Worm (Caenorhabditis elegans): ENCODE results near the gene T23E7.6.

Gene T23E7.6

ce11 chrX:17640790-17641189 is 43.8 kb downstream of the T23E7.6 start, which contains the start of gene H18N23.2:
Gene H18N23.2, minus strand, starts transcription at chrX:17640871.
- TF ChIP-seq daf-19 (GFP tag; conservative IDR thresholded peaks at IDR 0.05) (no peak), hmg-1.1 (GFP tag; IDR thresholded peaks at IDR 0.05) (0 out of 2 replicates have a peak, but pooled peaks have one; percentile 41), skn-1 (tag; optimal IDR thresholded peaks at IDR 0.05) (no peak), mes-2 (tag; optimal IDR thresholded peaks at IDR 0.05; ENCODE audit: poor library complexity, severe bottlenecking) (no peak), egl-27 (tag; optimal IDR thresholded peaks at IDR 0.05) (no peak), nhr-111 (GFP tag; optimal IDR thresholded peaks at IDR 0.05) (no peak), nhr-48 (tag; optimal IDR thresholded peaks at IDR 0.05) (peak; percentile 94), pqm-1 (tag; optimal IDR thresholded peaks at IDR 0.05) (no peak), zag-1 (tag; optimal IDR thresholded peaks at IDR 0.05) (no peak), F44E2.7 (GFP tag; IDR thresholded peaks at IDR 0.05) (no peak), lsy-2 (tag; optimal IDR thresholded peaks at IDR 0.05) (no peak), ceh-82 (tag; optimal IDR thresholded peaks at IDR 0.05) (no peak), F26F4.8 (GFP tag; conservative IDR thresholded peaks at IDR 0.05) (no peak), fkh-10 (GFP tag; optimal IDR thresholded peaks at IDR 0.05) (no peak), nhr-41 (GFP tag; IDR thresholded peaks at IDR 0.05) (no peak), madf-9 (GFP tag; conservative IDR thresholded peaks at IDR 0.05) (no peak), ceh-44 (GFP tag; IDR thresholded peaks at IDR 0.05) (no peak), nhr-11 (tag; optimal IDR thresholded peaks at IDR 0.05) (peak; percentile 80), set-16 (GFP tag; IDR thresholded peaks at IDR 0.05) (no peak), lin-15B (tag; optimal IDR thresholded peaks at IDR 0.05) (no peak), fos-1 (tag; optimal IDR thresholded peaks at IDR 0.05) (no peak), snpc-4 (tag; optimal IDR thresholded peaks at IDR 0.05) (no peak), mdl-1 (tag; optimal IDR thresholded peaks at IDR 0.05) (peak; percentile 55 to 91), hlh-11 (tag; optimal IDR thresholded peaks at IDR 0.05) (peak; percentile 87), dpl-1 (GFP tag; optimal IDR thresholded peaks at IDR 0.05) (peak; percentile 13), mdt-29 (GFP tag; IDR thresholded peaks at IDR 0.05) (no peak), lim-7 (GFP tag; IDR thresholded peaks at IDR 0.05) (no peak), nhr-42 (GFP tag; IDR thresholded peaks at IDR 0.05) (0 out of 2 replicates have a peak, but pooled peaks have one; percentile 33), aha-1 (tag) (no peak), tag-97 (GFP tag; IDR thresholded peaks at IDR 0.05) (no peak), T26A8.4 (GFP tag; IDR thresholded peaks at IDR 0.05) (0 out of 2 replicates have a peak, but pooled peaks have one; percentile 32), daf-12 (tag; optimal IDR thresholded peaks at IDR 0.05) (no peak), nhr-77 (tag; optimal IDR thresholded peaks at IDR 0.05) (no peak), attf-4 (tag; optimal IDR thresholded peaks at IDR 0.05) (no peak), php-3 (GFP tag; IDR thresholded peaks at IDR 0.05) (no peak), F37D6.2 (tag; optimal IDR thresholded peaks at IDR 0.05) (no peak), jun-1 (tag; optimal IDR thresholded peaks at IDR 0.05) (no peak), lin-38 (GFP tag; IDR thresholded peaks at IDR 0.05) (no peak), mep-1 (tag; optimal IDR thresholded peaks at IDR 0.05) (no peak), D1046.2 (GFP tag; IDR thresholded peaks at IDR 0.05) (no peak), aly-2 (tag; optimal IDR thresholded peaks at IDR 0.05) (no peak), spr-1 (tag; optimal IDR thresholded peaks at IDR 0.05) (no peak), zfp-2 (tag; optimal IDR thresholded peaks at IDR 0.05) (no peak), ctbp-1 (GFP tag; IDR thresholded peaks at IDR 0.05) (no peak), ces-1 (GFP tag; optimal IDR thresholded peaks at IDR 0.05) (no peak), ztf-11 (tag; optimal IDR thresholded peaks at IDR 0.05) (no peak), ama-1 (optimal IDR thresholded peaks at IDR 0.05) (no peak), ZK546.5 (tag; optimal IDR thresholded peaks at IDR 0.05) (no peak), F49E8.2 (tag; optimal IDR thresholded peaks at IDR 0.05; ENCODE audit: borderline replicate concordance) (no peak), F10B5.3 (tag; optimal IDR thresholded peaks at IDR 0.05) (no peak), R02D3.7 (tag; optimal IDR thresholded peaks at IDR 0.05) (no peak), ceh-28 (tag; optimal IDR thresholded peaks at IDR 0.05) (no peak), hlh-30 (tag; optimal IDR thresholded peaks at IDR 0.05; ENCODE audit: insufficient read depth) (peak; percentile 93), daf-8 (GFP tag; IDR thresholded peaks at IDR 0.05) (no peak)
